Fruit fly (Drosophila melanogaster) whole organism, embryonic: ENCODE results near the gene schlank.

ENCODE experiments used
- Bgb ChIP-seq: fragments of 200-800 bp; sonication (Bioruptor generic); IDR thresholded peaks from 2 replicates; pipeline ENCODE4 v1.3.6; 2022; ENCODE audit warnings: missing biosample characterization, missing genetic modification characterization; ENCODE audit not compliant: partially characterized antibody
- CG1024 ChIP-seq: fragments of 200-800 bp; sonication (Bioruptor generic); IDR thresholded peaks from 2 replicates; pipeline ENCODE4 v1.3.6; 2022; ENCODE audit warnings: missing biosample characterization, missing genetic modification characterization
- CG10959 ChIP-seq: fragments of 200-800 bp; sonication (Bioruptor generic); IDR thresholded peaks from 2 replicates; pipeline ENCODE4 v1.3.6; 2022; ENCODE audit warnings: missing biosample characterization, missing genetic modification characterization
- CG10979 ChIP-seq: fragments of 200-800 bp; sonication (Bioruptor generic); optimal IDR thresholded peaks from 2 replicates; lab custom pipeline; 2018; ENCODE audit warnings: missing biosample characterization, mild to moderate bottlenecking, missing genetic modification characterization, moderate library complexity
- CG12071 ChIP-seq: fragments of 200-800 bp; sonication (Bioruptor generic); optimal IDR thresholded peaks from 3 replicates; lab custom pipeline; 2018; ENCODE audit warnings: missing biosample characterization, mild to moderate bottlenecking, missing genetic modification characterization
- CG14860 ChIP-seq: fragments of 200-800 bp; sonication (Bioruptor generic); IDR thresholded peaks from 3 replicates; pipeline ENCODE4 v1.3.6; 2022; ENCODE audit warnings: missing biosample characterization, missing genetic modification characterization; ENCODE audit not compliant: partially characterized antibody
- CG15073 ChIP-seq: fragments of 200-800 bp; sonication (Bioruptor generic); optimal IDR thresholded peaks from 2 replicates; lab custom pipeline; 2016; ENCODE audit warnings: missing biosample characterization, missing genetic modification characterization
- CG1647 ChIP-seq: fragments of 200-800 bp; sonication (Bioruptor generic); optimal IDR thresholded peaks from 3 replicates; lab custom pipeline; 2016; ENCODE audit warnings: missing biosample characterization, missing genetic modification characterization
- CG18619 ChIP-seq: fragments of 200-800 bp; sonication (Bioruptor generic); optimal IDR thresholded peaks from 3 replicates; lab custom pipeline; 2017; ENCODE audit warnings: missing biosample characterization, mild to moderate bottlenecking, missing genetic modification characterization
- CG2202 ChIP-seq: fragments of 200-800 bp; sonication (Bioruptor generic); optimal IDR thresholded peaks from 2 replicates; lab custom pipeline; 2018; ENCODE audit warnings: missing biosample characterization, mild to moderate bottlenecking, missing genetic modification characterization
- CG3995 ChIP-seq: fragments of 200-800 bp; sonication (Bioruptor generic); optimal IDR thresholded peaks from 3 replicates; lab custom pipeline; 2016; ENCODE audit warnings: missing biosample characterization, missing genetic modification characterization
- CG5180 ChIP-seq: fragments of 200-800 bp; sonication (Bioruptor generic); optimal IDR thresholded peaks from 3 replicates; lab custom pipeline; 2017; ENCODE audit warnings: missing biosample characterization, missing genetic modification characterization, mild to moderate bottlenecking, moderate library complexity, missing genetic modification reagents
- CG7357 ChIP-seq: fragments of 200-800 bp; sonication (Bioruptor generic); IDR thresholded peaks from 3 replicates; pipeline ENCODE4 v1.3.6; 2022; ENCODE audit warnings: missing biosample characterization, missing genetic modification characterization
- CG7928 ChIP-seq: fragments of 200-800 bp; sonication (Bioruptor generic); optimal IDR thresholded peaks from 2 replicates; lab custom pipeline; 2017; ENCODE audit warnings: missing biosample characterization, mild to moderate bottlenecking, missing genetic modification characterization
- CG8359 ChIP-seq: fragments of 200-800 bp; sonication (Bioruptor generic); optimal IDR thresholded peaks from 2 replicates; lab custom pipeline; 2017; ENCODE audit warnings: missing biosample characterization, mild to moderate bottlenecking, missing genetic modification characterization, borderline replicate concordance
- CG8388 ChIP-seq: fragments of 200-800 bp; sonication (Bioruptor generic); optimal IDR thresholded peaks from 2 replicates; lab custom pipeline; 2019; ENCODE audit warnings: missing biosample characterization, mild to moderate bottlenecking, missing genetic modification characterization, moderate library complexity
- CG8478 ChIP-seq: fragments of >200 bp; optimal IDR thresholded peaks from 2 replicates; lab custom pipeline; 2018
- Dip2 ChIP-seq: fragments of 200-800 bp; sonication (Bioruptor generic); IDR thresholded peaks from 2 replicates; pipeline ENCODE4 v1.3.6; 2022; ENCODE audit warnings: missing biosample characterization, missing genetic modification characterization
- E2f1 ChIP-seq: fragments of 200-800 bp; sonication (Bioruptor generic); IDR thresholded peaks from 2 replicates; pipeline ENCODE4 v1.3.6; 2022; ENCODE audit warnings: missing biosample characterization, missing genetic modification characterization
- ERR ChIP-seq: fragments of 200-800 bp; sonication (Bioruptor generic); optimal IDR thresholded peaks from 2 replicates; lab custom pipeline; 2016; ENCODE audit warnings: missing biosample characterization, missing genetic modification characterization
- Hey ChIP-seq: fragments of 200-800 bp; sonication (Bioruptor generic); optimal IDR thresholded peaks from 3 replicates; lab custom pipeline; 2018; ENCODE audit warnings: missing biosample characterization, mild to moderate bottlenecking, missing genetic modification characterization
- HmgZ ChIP-seq: fragments of 200-800 bp; sonication (Bioruptor generic); optimal IDR thresholded peaks from 2 replicates; lab custom pipeline; 2018; ENCODE audit warnings: missing biosample characterization, mild to moderate bottlenecking, missing genetic modification characterization
- Poxn ChIP-seq: fragments of 200-800 bp; sonication (Bioruptor generic); IDR thresholded peaks from 2 replicates; pipeline ENCODE4 v1.3.6; 2022; ENCODE audit warnings: missing biosample characterization, missing genetic modification characterization
- Ptx1 ChIP-seq: fragments of 200-800 bp; sonication (Bioruptor generic); IDR thresholded peaks from 2 replicates; pipeline ENCODE4 v1.3.6; 2022; ENCODE audit warnings: missing biosample characterization, missing genetic modification characterization
- Ssrp ChIP-seq: fragments of 200-800 bp; sonication (Bioruptor generic); optimal IDR thresholded peaks from 2 replicates; lab custom pipeline; 2018; ENCODE audit warnings: missing biosample characterization, mild to moderate bottlenecking, missing genetic modification characterization, moderate library complexity
- Tbp ChIP-seq: fragments of >200 bp; optimal IDR thresholded peaks from 2 replicates; lab custom pipeline; 2018; ENCODE audit warnings: missing biosample characterization, missing genetic modification characterization
- Xrp1 ChIP-seq: fragments of 200-800 bp; sonication (Bioruptor generic); IDR thresholded peaks from 2 replicates; pipeline ENCODE4 v1.3.6; 2022; ENCODE audit warnings: missing biosample characterization, missing genetic modification characterization
- ara ChIP-seq: fragments of 200-800 bp; sonication (Bioruptor generic); IDR thresholded peaks from 2 replicates; pipeline ENCODE4 v1.3.6; 2022; ENCODE audit warnings: missing biosample characterization, missing genetic modification characterization
- btn ChIP-seq: fragments of 200-800 bp; sonication (Bioruptor generic); optimal IDR thresholded peaks from 2 replicates; lab custom pipeline; 2016; ENCODE audit warnings: missing biosample characterization, missing genetic modification characterization
- cad ChIP-seq: fragments of >200 bp; optimal IDR thresholded peaks from 2 replicates; lab custom pipeline; 2017; ENCODE audit warnings: missing biosample characterization, missing genetic modification characterization
- dimm ChIP-seq: fragments of 200-800 bp; sonication (Bioruptor generic); IDR thresholded peaks from 2 replicates; pipeline ENCODE4 v1.3.6; 2022; ENCODE audit warnings: missing biosample characterization, missing genetic modification characterization
- dmrt11E ChIP-seq: fragments of 200-800 bp; sonication (Bioruptor generic); optimal IDR thresholded peaks from 3 replicates; lab custom pipeline; 2018; ENCODE audit warnings: missing biosample characterization, mild to moderate bottlenecking, missing genetic modification characterization, moderate library complexity
- exex ChIP-seq: fragments of 200-800 bp; sonication (Bioruptor generic); optimal IDR thresholded peaks from 4 replicates; lab custom pipeline; 2018; ENCODE audit warnings: missing biosample characterization, mild to moderate bottlenecking, missing genetic modification characterization, moderate library complexity
- fru ChIP-seq: fragments of >200 bp; optimal IDR thresholded peaks from 2 replicates; lab custom pipeline; 2017
- gfzf ChIP-seq: fragments of 200-800 bp; sonication (Bioruptor generic); optimal IDR thresholded peaks from 2 replicates; lab custom pipeline; 2016; ENCODE audit warnings: missing biosample characterization, mild to moderate bottlenecking, missing genetic modification characterization, moderate library complexity
- gt ChIP-seq: fragments of 200-800 bp; sonication (Bioruptor generic); IDR thresholded peaks from 2 replicates; pipeline ENCODE4 v1.3.6; 2022; ENCODE audit warnings: missing biosample characterization, missing genetic modification characterization
- her ChIP-seq: fragments of 200-800 bp; sonication (Bioruptor generic); optimal IDR thresholded peaks from 2 replicates; lab custom pipeline; 2016; ENCODE audit warnings: missing biosample characterization, missing genetic modification characterization
- hkb ChIP-seq, 2 experiments: fragments of 200-800 bp in 1 of 2; fragments of >200 bp in 1 of 2; sonication (Bioruptor generic) in 1 of 2; IDR thresholded peaks in 1 of 2; optimal IDR thresholded peaks in 1 of 2; 2 replicates each; pipeline versions ENCODE4 v1.3.6 to Lab custom; 2017 to 2022; ENCODE audit warnings: missing biosample characterization in 1 of 2, missing genetic modification characterization in 1 of 2
- jing ChIP-seq: fragments of 200-800 bp; sonication (Bioruptor generic); optimal IDR thresholded peaks from 2 replicates; lab custom pipeline; 2018; ENCODE audit warnings: missing biosample characterization, mild to moderate bottlenecking, missing genetic modification characterization
- klu ChIP-seq: fragments of 200-800 bp; sonication (Bioruptor generic); IDR thresholded peaks from 2 replicates; pipeline ENCODE4 v1.3.6; 2022; ENCODE audit warnings: missing biosample characterization, missing genetic modification characterization
- kni ChIP-seq: fragments of 200-800 bp; sonication (Bioruptor generic); optimal IDR thresholded peaks from 3 replicates; lab custom pipeline; 2017; ENCODE audit warnings: mild to moderate bottlenecking, missing biosample characterization, missing genetic modification reagents, missing genetic modification characterization
- sd ChIP-seq: fragments of 200-800 bp; sonication (Bioruptor generic); optimal IDR thresholded peaks from 3 replicates; lab custom pipeline; 2018; ENCODE audit warnings: missing biosample characterization, mild to moderate bottlenecking, missing genetic modification characterization, moderate library complexity
- sima ChIP-seq: fragments of 200-800 bp; sonication (Bioruptor generic); optimal IDR thresholded peaks from 2 replicates; lab custom pipeline; 2016; ENCODE audit warnings: missing biosample characterization, missing genetic modification characterization
- sob ChIP-seq: fragments of 200-800 bp; sonication (Bioruptor generic); IDR thresholded peaks from 2 replicates; pipeline ENCODE4 v1.3.6; 2022; ENCODE audit warnings: missing biosample characterization, missing genetic modification characterization
- sr ChIP-seq: fragments of 200-800 bp; sonication (Bioruptor generic); IDR thresholded peaks from 3 replicates; pipeline ENCODE4 v1.3.6; 2022; ENCODE audit warnings: missing biosample characterization, missing genetic modification characterization
- tll ChIP-seq, 2 experiments: fragments of 200-800 bp in 1 of 2; fragments of >200 bp in 1 of 2; sonication (Bioruptor generic) in 1 of 2; optimal IDR thresholded peaks; 2 replicates each; lab custom pipeline; 2017 to 2019; ENCODE audit warnings: missing biosample characterization in 2 of 2, missing genetic modification characterization in 2 of 2, mild to moderate bottlenecking in 1 of 2, moderate library complexity in 1 of 2
- trem ChIP-seq: fragments of 200-800 bp; optimal IDR thresholded peaks from 3 replicates; lab custom pipeline; 2019; ENCODE audit warnings: missing biosample characterization, mild to moderate bottlenecking, missing genetic modification characterization, moderate library complexity
- tx ChIP-seq: fragments of 200-800 bp; sonication (Bioruptor generic); optimal IDR thresholded peaks from 2 replicates; lab custom pipeline; 2016; ENCODE audit warnings: missing biosample characterization, missing genetic modification characterization
- yki ChIP-seq: fragments of >200 bp; optimal IDR thresholded peaks from 3 replicates; lab custom pipeline; 2018

The schlank gene

dm6 chrX:6224225-6225190, 42.5 kb downstream of the schlank start, which contains the start of gene sqh (continued):
- peak; percentile 79 for TF ChIP-seq CG8359 (GFP tag; lab: Kevin White, UChicago)
- no peak for TF ChIP-seq Hey
- TF ChIP-seq sr = no peak; the same call in 2 of the 3 replicates
- TF ChIP-seq Bgb (GFP tag; lab: Robert Waterston, UW) = peak; percentile 43; the same call in 1 of the 2 replicates
- TF ChIP-seq hkb (optimal IDR thresholded peaks at IDR 0.05; lab: Kevin White, UChicago) = no peak
- peak; percentile 92; the same call in 1 of the 2 replicates for TF ChIP-seq hkb (GFP tag; IDR thresholded peaks at IDR 0.05; lab: Robert Waterston, UW)
- peak; percentile 73 for TF ChIP-seq CG5180 (GFP tag; lab: Kevin White, UChicago)
- peak; percentile 89 for TF ChIP-seq HmgZ
- TF ChIP-seq jing (GFP tag; lab: Kevin White, UChicago) = peak; percentile 74
- TF ChIP-seq sob (GFP tag; lab: Robert Waterston, UW) = peak; percentile 91
- peak; percentile 84 for TF ChIP-seq Ssrp (tag; lab: Kevin White, UChicago)
- no peak for TF ChIP-seq gfzf
- peak; percentile 67 for TF ChIP-seq Poxn (GFP tag; lab: Robert Waterston, UW)
- peak; percentile 67 for TF ChIP-seq CG15073 (GFP tag; lab: Kevin White, UChicago)
- no peak for TF ChIP-seq her (GFP tag; lab: Kevin White, UChicago)
- peak; percentile 10 for TF ChIP-seq CG3995 (GFP tag; lab: Kevin White, UChicago)
- peak; percentile 78 for TF ChIP-seq CG10979 (tag; lab: Kevin White, UChicago)
- peak; percentile 48; the same call in 1 of the 2 replicates for TF ChIP-seq Dip2 (GFP tag; lab: Robert Waterston, UW)
- TF ChIP-seq CG14860 = no peak
- TF ChIP-seq CG1647 = peak; percentile 58
- TF ChIP-seq CG12071 (GFP tag; lab: Kevin White, UChicago) = peak; percentile 62
- peak; percentile 94 for TF ChIP-seq Ptx1 (GFP tag; lab: Robert Waterston, UW)
- TF ChIP-seq Xrp1 = peak; percentile 91
- no peak for TF ChIP-seq Tbp
- TF ChIP-seq CG7928 = peak; percentile 44
- peak; percentile 82 for TF ChIP-seq klu (GFP tag; lab: Robert Waterston, UW)
- TF ChIP-seq CG8478 = peak; percentile 77
- no peak for TF ChIP-seq btn (GFP tag; lab: Kevin White, UChicago)
- peak; percentile 86 for TF ChIP-seq ara (GFP tag; lab: Robert Waterston, UW)
- TF ChIP-seq sd (tag; lab: Kevin White, UChicago) = peak; percentile 86
- TF ChIP-seq fru (lab: Kevin White, UChicago) = no peak
- TF ChIP-seq ERR (GFP tag; lab: Kevin White, UChicago) = no peak
- peak; percentile 74 for TF ChIP-seq CG2202 (tag; lab: Kevin White, UChicago)
- peak; percentile 66 for TF ChIP-seq CG10959 (GFP tag; lab: Robert Waterston, UW)
- TF ChIP-seq CG7357 (GFP tag; lab: Robert Waterston, UW) = peak; percentile 84
- TF ChIP-seq CG8388 (GFP tag; lab: Kevin White, UChicago) = peak; percentile 81
- peak; percentile 84 for TF ChIP-seq dmrt11E (tag; lab: Kevin White, UChicago)
- TF ChIP-seq tx = peak; percentile 3
- TF ChIP-seq E2f1 (GFP tag; lab: Robert Waterston, UW) = peak; percentile 89
- peak; percentile 66; the same call in 1 of the 2 replicates for TF ChIP-seq gt (GFP tag; lab: Robert Waterston, UW)
- TF ChIP-seq tll (GFP tag; optimal IDR thresholded peaks at IDR 0.05; lab: Kevin White, UChicago) = peak in 1 of 2 experiments; percentile 8
- TF ChIP-seq yki (lab: Kevin White, UChicago) = no peak
- no peak for TF ChIP-seq cad (GFP tag; lab: Kevin White, UChicago)
- no peak for TF ChIP-seq sima (GFP tag; lab: Kevin White, UChicago)
- TF ChIP-seq trem (tag; lab: Kevin White, UChicago) = peak; percentile 55
- TF ChIP-seq CG18619 (GFP tag; lab: Kevin White, UChicago) = peak; percentile 93
- TF ChIP-seq dimm = peak; percentile 62; the same call in 1 of the 2 replicates
- peak; percentile 85 for TF ChIP-seq kni (GFP tag; lab: Kevin White, UChicago)
- TF ChIP-seq exex = peak; percentile 57
- peak; percentile 38; the same call in 1 of the 2 replicates for TF ChIP-seq CG1024 (GFP tag; lab: Robert Waterston, UW)
